Worm (Caenorhabditis elegans) whole organism, late embryonic: Measurements from ENCODE around the gene rpl-37.

Source experiments
- F13H6.1 ChIP-seq: sonication (generic microtip); optimal IDR thresholded peaks from 2 replicates; lab custom pipeline; 2016; ENCODE audit warnings: missing genetic modification characterization, missing compliant biosample characterization
- K02D7.2 ChIP-seq: sonication (generic microtip); optimal IDR thresholded peaks from 2 replicates; lab custom pipeline; 2017; ENCODE audit warnings: mild to moderate bottlenecking, missing genetic modification characterization, missing compliant biosample characterization
- K09A11.1 ChIP-seq: sonication (generic microtip); optimal IDR thresholded peaks from 2 replicates; lab custom pipeline; 2017; ENCODE audit warnings: antibody characterized with exemption, mild to moderate bottlenecking, missing genetic modification characterization, missing compliant biosample characterization; ENCODE audit not compliant: insufficient read depth
- Y22D7AL.16 ChIP-seq: sonication (generic microtip); optimal IDR thresholded peaks from 2 replicates; lab custom pipeline; 2016; ENCODE audit warnings: missing genetic modification characterization, missing compliant biosample characterization
- ahr-1 ChIP-seq: sonication (generic microtip); optimal IDR thresholded peaks from 2 replicates; lab custom pipeline; 2016; ENCODE audit warnings: missing genetic modification characterization, missing compliant biosample characterization
- ceh-19 ChIP-seq: fragments of 200-800 bp; sonication (Bioruptor generic); optimal IDR thresholded peaks from 2 replicates; lab custom pipeline; 2018; ENCODE audit warnings: mild to moderate bottlenecking, missing genetic modification characterization, missing compliant biosample characterization
- ceh-2 ChIP-seq: sonication (generic microtip); optimal IDR thresholded peaks from 2 replicates; lab custom pipeline; 2016; ENCODE audit warnings: missing genotype, missing genetic modification characterization, missing compliant biosample characterization
- ceh-22 ChIP-seq: sonication (generic microtip); optimal IDR thresholded peaks from 2 replicates; lab custom pipeline; 2017; ENCODE audit warnings: missing biosample characterization, missing genetic modification characterization
- ceh-30 ChIP-seq: fragments of 150-350 bp; optimal IDR thresholded peaks from 2 replicates; lab custom pipeline; 2014; ENCODE audit warnings: missing biosample characterization, missing genetic modification characterization
- ceh-31 ChIP-seq: sonication (generic microtip); optimal IDR thresholded peaks from 2 replicates; lab custom pipeline; 2016; ENCODE audit warnings: missing genetic modification characterization, missing compliant biosample characterization
- ceh-45 ChIP-seq: fragments of 200-800 bp; sonication (Bioruptor generic); IDR thresholded peaks from 2 replicates; pipeline ENCODE4 v1.3.6; 2022; ENCODE audit warnings: missing genetic modification reagents, missing genetic modification characterization, missing compliant biosample characterization
- ceh-6 ChIP-seq: fragments of 200-800 bp; sonication (Bioruptor generic); optimal IDR thresholded peaks from 2 replicates; lab custom pipeline; 2018; ENCODE audit warnings: mild to moderate bottlenecking, missing genetic modification characterization, missing compliant biosample characterization
- ceh-9 ChIP-seq: sonication (generic microtip); optimal IDR thresholded peaks from 2 replicates; lab custom pipeline; 2016; ENCODE audit warnings: mild to moderate bottlenecking, missing genetic modification characterization, inconsistent platforms, missing compliant biosample characterization
- elt-4 ChIP-seq: sonication (generic microtip); optimal IDR thresholded peaks from 2 replicates; lab custom pipeline; 2016; ENCODE audit warnings: missing genetic modification characterization, missing compliant biosample characterization
- ets-4 ChIP-seq: sonication (generic microtip); optimal IDR thresholded peaks from 2 replicates; lab custom pipeline; 2016; ENCODE audit warnings: missing genetic modification characterization, missing compliant biosample characterization
- fax-1 ChIP-seq: sonication (generic microtip); optimal IDR thresholded peaks from 2 replicates; lab custom pipeline; 2016; ENCODE audit warnings: missing genotype, missing genetic modification characterization, missing compliant biosample characterization
- fkh-10 ChIP-seq: fragments of 150-350 bp; optimal IDR thresholded peaks from 2 replicates; lab custom pipeline; 2014; ENCODE audit warnings: missing biosample characterization, missing genetic modification reagents, missing genetic modification characterization
- fkh-6 ChIP-seq: sonication (generic microtip); optimal IDR thresholded peaks from 2 replicates; lab custom pipeline; 2016; ENCODE audit warnings: missing genetic modification characterization, missing compliant biosample characterization
- hlh-15 ChIP-seq: sonication (generic microtip); optimal IDR thresholded peaks from 2 replicates; lab custom pipeline; 2016; ENCODE audit warnings: missing genetic modification characterization, missing compliant biosample characterization
- hlh-30 ChIP-seq: sonication (generic microtip); optimal IDR thresholded peaks from 2 replicates; lab custom pipeline; 2017; ENCODE audit warnings: antibody characterized with exemption, missing genetic modification characterization, missing compliant biosample characterization; ENCODE audit not compliant: insufficient read depth
- hlh-8 ChIP-seq: sonication (generic microtip); optimal IDR thresholded peaks from 2 replicates; lab custom pipeline; 2016; ENCODE audit warnings: missing genotype, missing genetic modification characterization, missing compliant biosample characterization
- nfya-1 ChIP-seq: sonication (generic microtip); optimal IDR thresholded peaks from 2 replicates; lab custom pipeline; 2017; ENCODE audit warnings: missing genetic modification characterization, mild to moderate bottlenecking, missing compliant biosample characterization, antibody characterized with exemption, moderate library complexity
- nhr-232 ChIP-seq: sonication (generic microtip); optimal IDR thresholded peaks from 2 replicates; lab custom pipeline; 2016; ENCODE audit warnings: missing genetic modification characterization, missing compliant biosample characterization
- npax-4 ChIP-seq: sonication (generic microtip); optimal IDR thresholded peaks from 2 replicates; lab custom pipeline; 2016; ENCODE audit warnings: missing genetic modification characterization, missing compliant biosample characterization
- odd-2 ChIP-seq: sonication (generic microtip); optimal IDR thresholded peaks from 2 replicates; lab custom pipeline; 2017; ENCODE audit warnings: antibody characterized with exemption, mild to moderate bottlenecking, missing genetic modification characterization, missing compliant biosample characterization
- pag-3 ChIP-seq: sonication (generic microtip); optimal IDR thresholded peaks from 2 replicates; lab custom pipeline; 2016; ENCODE audit warnings: missing compliant biosample characterization, missing genetic modification characterization, borderline replicate concordance
- pqm-1 ChIP-seq: sonication (generic microtip); optimal IDR thresholded peaks from 2 replicates; lab custom pipeline; 2016; ENCODE audit warnings: missing genetic modification characterization, missing compliant biosample characterization
- ref-2 ChIP-seq: sonication (generic microtip); optimal IDR thresholded peaks from 2 replicates; lab custom pipeline; 2016; ENCODE audit warnings: missing genetic modification characterization, missing compliant biosample characterization
- sox-2 ChIP-seq: fragments of 200-800 bp; sonication (Bioruptor generic); IDR thresholded peaks from 2 replicates; pipeline ENCODE4 v1.3.6; 2022; ENCODE audit warnings: missing genetic modification reagents, missing genetic modification characterization, missing compliant biosample characterization
- sox-4 ChIP-seq: sonication (generic microtip); optimal IDR thresholded peaks from 2 replicates; lab custom pipeline; 2017; ENCODE audit warnings: mild to moderate bottlenecking, missing genetic modification characterization, inconsistent platforms, missing compliant biosample characterization
- syd-9 ChIP-seq: sonication (generic microtip); optimal IDR thresholded peaks from 2 replicates; lab custom pipeline; 2016; ENCODE audit warnings: mild to moderate bottlenecking, missing genetic modification characterization, moderate library complexity, missing compliant biosample characterization
- tbx-2 ChIP-seq: sonication (generic microtip); optimal IDR thresholded peaks from 2 replicates; lab custom pipeline; 2016; ENCODE audit warnings: missing genetic modification characterization, missing compliant biosample characterization
- tbx-7 ChIP-seq: sonication (generic microtip); optimal IDR thresholded peaks from 2 replicates; lab custom pipeline; 2016; ENCODE audit warnings: missing genotype, missing genetic modification characterization, missing compliant biosample characterization
- ttx-3 ChIP-seq: sonication (generic microtip); optimal IDR thresholded peaks from 2 replicates; lab custom pipeline; 2016; ENCODE audit warnings: missing genetic modification reagents, missing genetic modification characterization, missing compliant biosample characterization
- unc-42 ChIP-seq: sonication (generic microtip); optimal IDR thresholded peaks from 2 replicates; lab custom pipeline; 2016; ENCODE audit warnings: missing genotype, missing genetic modification characterization, missing compliant biosample characterization
- unc-86 ChIP-seq: sonication (generic microtip); optimal IDR thresholded peaks from 2 replicates; lab custom pipeline; 2016; ENCODE audit warnings: missing genetic modification characterization, missing compliant biosample characterization

The rpl-37 gene

DNA sequence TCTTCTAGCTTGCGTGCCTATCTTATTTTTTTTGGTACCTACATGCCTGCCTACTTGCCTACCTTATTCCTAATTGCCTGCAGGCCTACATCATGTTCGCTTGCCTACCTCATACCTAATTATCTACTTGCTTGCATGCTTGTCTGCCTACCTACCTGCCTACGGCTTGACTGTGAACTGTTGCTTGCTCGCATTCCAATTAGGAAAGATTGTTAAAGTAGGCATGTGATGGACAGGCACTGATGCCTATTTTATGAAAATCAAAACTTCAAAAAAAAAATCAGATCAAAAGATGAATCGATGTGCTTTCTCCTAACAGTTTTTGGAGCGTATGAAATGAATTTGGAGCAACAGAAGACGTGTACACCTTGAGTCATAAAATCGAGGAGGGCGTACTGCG lies 21.9 kb downstream of the rpl-37 start:
- TF ChIP-seq sox-2 (GFP tag; lab: Robert Waterston, UW) (no peak), syd-9 (tag; lab: Kevin White, UChicago) (no peak), pag-3 (no peak), nfya-1 (tag; lab: Kevin White, UChicago) (no peak), ets-4 (no peak), F13H6.1 (no peak), Y22D7AL.16 (tag; lab: Kevin White, UChicago) (no peak), fax-1 (no peak), K09A11.1 (tag; lab: Kevin White, UChicago) (no peak), fkh-10 (no peak), fkh-6 (tag; lab: Kevin White, UChicago) (no peak), hlh-15 (tag; lab: Kevin White, UChicago) (no peak), hlh-30 (no peak), ttx-3 (tag; lab: Kevin White, UChicago) (no peak), K02D7.2 (tag; lab: Kevin White, UChicago) (no peak), nhr-232 (tag; lab: Kevin White, UChicago) (no peak), npax-4 (tag; lab: Kevin White, UChicago) (no peak), pqm-1 (tag; lab: Kevin White, UChicago) (no peak), odd-2 (tag; lab: Kevin White, UChicago) (no peak), elt-4 (tag; lab: Kevin White, UChicago) (no peak)

DNA sequence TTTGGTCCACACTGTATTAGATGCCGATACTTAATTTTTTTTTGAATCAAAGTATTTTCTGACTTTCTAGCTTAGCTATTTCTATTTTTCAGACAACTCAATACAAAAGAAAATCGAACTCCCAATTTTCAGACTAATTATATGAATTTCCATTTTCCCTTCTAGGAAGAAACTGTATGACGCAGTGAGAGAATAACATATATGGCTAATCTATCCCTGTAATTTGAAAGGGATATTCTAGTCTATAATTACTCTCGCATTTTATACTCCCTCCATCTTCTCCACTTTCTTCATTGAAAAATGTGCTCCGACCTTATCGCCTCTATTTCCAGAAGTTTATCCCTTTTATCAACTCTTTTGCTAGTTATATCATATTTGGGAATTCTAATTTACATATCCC lies 24.9 kb downstream of the rpl-37 start, which contains the start of gene C54C6.4:
Gene C54C6.4 (plus strand): TSS at position 301 of the 400 bp plus-strand sequence.
- TF ChIP-seq ceh-30 (tag; lab: Kevin White, UChicago) = no peak

DNA sequence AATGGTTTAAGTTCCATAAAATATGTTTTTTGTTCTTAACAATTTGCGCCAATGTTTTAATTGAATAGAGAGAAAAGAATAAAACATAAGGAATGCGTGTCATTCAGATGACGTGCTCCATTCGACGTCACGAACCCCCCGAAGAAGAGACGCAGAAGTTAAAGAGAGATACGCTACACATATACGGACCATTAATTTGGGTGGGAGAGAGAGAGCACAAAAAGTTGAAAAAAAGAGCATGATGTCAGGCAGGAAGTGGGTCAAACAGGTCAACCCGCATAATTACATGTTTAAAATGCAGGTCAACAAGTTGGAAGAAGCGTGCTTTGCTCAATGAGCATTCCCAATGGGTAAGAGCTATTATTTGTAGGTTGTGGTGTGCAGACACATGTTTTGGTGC lies 31.8 kb downstream of the rpl-37 start:
- TF ChIP-seq ceh-22 = no peak
- no peak for TF ChIP-seq hlh-8 (tag; lab: Kevin White, UChicago)
- no peak for TF ChIP-seq ceh-31 (tag; lab: Kevin White, UChicago)
- TF ChIP-seq ceh-30 (tag; lab: Kevin White, UChicago) = no peak
- TF ChIP-seq ceh-9 (tag; lab: Kevin White, UChicago) = no peak
- TF ChIP-seq K02D7.2 (tag; lab: Kevin White, UChicago) = no peak
- TF ChIP-seq fkh-10 = no peak
- peak; percentile 34 for TF ChIP-seq unc-42
- TF ChIP-seq nfya-1 (tag; lab: Kevin White, UChicago) = no peak
- peak; percentile 1 for TF ChIP-seq tbx-2 (tag; lab: Kevin White, UChicago)
- TF ChIP-seq ahr-1 = no peak
- no peak for TF ChIP-seq ceh-6 (GFP tag; lab: Kevin White, UChicago)
- no peak for TF ChIP-seq sox-4 (tag; lab: Kevin White, UChicago)
- TF ChIP-seq ceh-45 (GFP tag; lab: Robert Waterston, UW) = no peak
- no peak for TF ChIP-seq ceh-2
- TF ChIP-seq Y22D7AL.16 (tag; lab: Kevin White, UChicago) = no peak
- TF ChIP-seq fax-1 = no peak

DNA sequence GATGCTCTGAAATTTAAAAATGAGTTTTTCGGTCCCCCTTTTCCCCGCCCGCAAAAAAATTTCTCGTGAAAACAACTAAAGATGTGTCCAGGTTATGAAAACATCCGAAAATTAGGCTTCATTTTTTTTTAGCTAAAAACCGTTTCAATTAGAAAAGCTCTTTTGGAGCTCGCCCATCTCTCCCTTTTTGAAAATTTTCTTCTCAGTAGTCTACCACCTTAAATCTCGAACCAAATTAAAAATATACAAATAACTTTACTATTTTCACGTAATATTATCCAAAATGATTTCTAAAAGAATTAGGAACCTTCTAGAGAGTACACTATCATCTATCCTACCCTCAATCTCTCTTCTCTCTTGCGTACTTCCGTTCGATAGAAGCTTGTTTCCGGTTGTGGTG lies 33.8 kb downstream of the rpl-37 start:
- TF ChIP-seq ref-2 (tag; lab: Kevin White, UChicago) = no peak
- no peak for TF ChIP-seq ceh-19
- no peak for TF ChIP-seq nfya-1 (tag; lab: Kevin White, UChicago)
- no peak for TF ChIP-seq tbx-7
- TF ChIP-seq unc-42 = no peak

DNA sequence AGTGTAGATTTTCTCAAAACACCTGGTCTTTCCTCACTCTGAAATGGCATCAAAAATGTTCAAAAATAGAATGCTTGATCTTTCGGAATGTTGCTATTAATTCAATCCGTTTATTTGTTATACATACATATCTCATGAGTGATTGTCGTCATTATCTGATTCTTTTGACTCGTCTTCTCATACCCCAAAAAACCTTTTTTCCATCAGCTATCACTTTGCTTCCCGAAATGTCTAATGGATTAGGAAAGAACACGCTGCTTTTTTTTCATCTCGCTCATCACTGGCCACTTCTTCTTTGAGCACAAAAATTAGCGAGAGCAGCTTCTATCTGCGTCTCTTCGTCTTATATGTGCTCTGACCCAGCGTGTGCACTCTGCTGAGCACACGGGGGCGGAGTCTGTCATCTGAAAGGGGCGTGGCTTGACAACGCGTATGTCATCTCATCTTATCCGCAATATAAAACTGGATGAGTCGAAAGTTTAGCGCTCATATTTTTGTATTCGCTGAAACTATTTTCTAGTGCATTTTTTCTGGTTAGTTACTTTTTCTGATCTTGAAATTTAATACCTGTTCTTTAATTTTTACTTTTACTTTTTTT lies 36.4 kb downstream of the rpl-37 start:
- no peak for TF ChIP-seq unc-86 (tag; lab: Kevin White, UChicago)
- TF ChIP-seq, all 69 proteins: peak for 0
